Fruit fly (Drosophila melanogaster): ENCODE measurements around the gene CG32638.

CG32638 gene

DNA sequence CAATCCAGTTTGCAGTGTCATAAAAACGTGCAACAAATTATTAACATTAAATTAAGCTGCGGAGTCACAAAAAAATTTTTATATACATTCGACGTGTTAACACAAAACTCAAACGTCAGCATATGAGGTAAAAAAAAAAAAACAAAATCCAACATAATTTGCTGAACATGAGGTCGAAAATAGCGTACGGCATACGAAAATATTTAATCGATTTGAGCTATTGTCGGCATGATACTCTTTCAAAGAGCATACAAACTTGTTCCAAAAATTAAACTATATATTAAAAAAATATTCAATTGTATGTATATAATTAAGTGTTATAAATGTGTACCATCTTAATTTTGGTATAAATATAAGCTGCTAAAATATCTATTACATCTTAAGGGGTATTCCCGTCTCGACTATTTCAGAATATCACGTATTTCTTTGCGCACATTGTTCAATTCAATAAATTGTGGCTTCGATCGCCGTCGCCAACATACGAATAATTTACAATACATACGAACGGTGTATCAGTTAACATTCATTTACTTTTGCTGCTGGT is 18.9 kb downstream of the CG32638 start (continued):
- TF ChIP-seq CG6854 (GFP tag; optimal IDR thresholded peaks at IDR 0.05), result no peak
- TF ChIP-seq wor (GFP tag; IDR thresholded peaks at IDR 0.05), result no peak
- no peak for TF ChIP-seq CG15073 (GFP tag; optimal IDR thresholded peaks at IDR 0.05)
- TF ChIP-seq az2 (GFP tag; optimal IDR thresholded peaks at IDR 0.05), result no peak
- no peak for TF ChIP-seq z (GFP tag; IDR thresholded peaks at IDR 0.05)
- TF ChIP-seq Blimp-1 (GFP tag; optimal IDR thresholded peaks at IDR 0.05), result peak; percentile 44
- TF ChIP-seq pan (optimal IDR thresholded peaks at IDR 0.05), result no peak
- peak in 1 of 2 experiments; percentile 77 for TF ChIP-seq pan (GFP tag; optimal IDR thresholded peaks at IDR 0.05 in 1 of 2, IDR thresholded peaks at IDR 0.05 in 1 of 2)
- 0 out of 2 replicates have a peak, but pooled peaks have one; percentile 4 for TF ChIP-seq Rx (GFP tag; IDR thresholded peaks at IDR 0.05)
- TF ChIP-seq H2.0 (GFP tag; IDR thresholded peaks at IDR 0.05), result peak; percentile 47
- TF ChIP-seq tgo (GFP tag; IDR thresholded peaks at IDR 0.05), result peak; percentile 71; the same call in 2 of the 3 replicates
- TF ChIP-seq stc (GFP tag; IDR thresholded peaks at IDR 0.05), result no peak
- no peak for TF ChIP-seq CG5245 (GFP tag; optimal IDR thresholded peaks at IDR 0.05)
- TF ChIP-seq CG8924 (tag; optimal IDR thresholded peaks at IDR 0.05), result peak; percentile 61
- TF ChIP-seq CG8944 (GFP tag; optimal IDR thresholded peaks at IDR 0.05), result no peak
- TF ChIP-seq B-H2 (GFP tag; optimal IDR thresholded peaks at IDR 0.05), result no peak
- no peak for TF ChIP-seq GATAe (GFP tag; conservative IDR thresholded peaks at IDR 0.05)
- peak in 1 of 2 experiments; percentile 67 for TF ChIP-seq Hr51 (GFP tag; optimal IDR thresholded peaks at IDR 0.05)
- TF ChIP-seq CG17829 (tag; optimal IDR thresholded peaks at IDR 0.05), result peak; percentile 33
- peak; percentile 36 for TF ChIP-seq CG10366 (GFP tag; IDR thresholded peaks at IDR 0.05)
- 0 out of 2 replicates have a peak, but pooled peaks have one; percentile 58 for TF ChIP-seq CG14014 (GFP tag; IDR thresholded peaks at IDR 0.05)
- TF ChIP-seq phol (tag; optimal IDR thresholded peaks at IDR 0.05), result peak; percentile 46
- no peak for TF ChIP-seq Trl (optimal IDR thresholded peaks at IDR 0.05)
- TF ChIP-seq Trl (GFP tag; optimal IDR thresholded peaks at IDR 0.05), result no peak
- no peak for TF ChIP-seq CG9215 (GFP tag; IDR thresholded peaks at IDR 0.05)
- TF ChIP-seq Ets97D (GFP tag; optimal IDR thresholded peaks at IDR 0.05), result no peak
- peak; percentile 31; the same call in 1 of the 2 replicates for TF ChIP-seq MBD-R2 (GFP tag; IDR thresholded peaks at IDR 0.05)
- peak; percentile 51 for TF ChIP-seq fd3F (GFP tag; optimal IDR thresholded peaks at IDR 0.05)
- no peak for TF ChIP-seq pros (GFP tag; optimal IDR thresholded peaks at IDR 0.05)
- peak; percentile 71 for TF ChIP-seq Ptx1 (GFP tag; IDR thresholded peaks at IDR 0.05)
- no peak for TF ChIP-seq br (optimal IDR thresholded peaks at IDR 0.05)
- TF ChIP-seq Meics (GFP tag; optimal IDR thresholded peaks at IDR 0.05), result peak; percentile 64
- TF ChIP-seq Hr3 (GFP tag; optimal IDR thresholded peaks at IDR 0.05), result peak; percentile 30
- peak; percentile 44 for TF ChIP-seq sd (tag; optimal IDR thresholded peaks at IDR 0.05)
- no peak for TF ChIP-seq sima (GFP tag; optimal IDR thresholded peaks at IDR 0.05)
- peak; percentile 22 for TF ChIP-seq Ssrp (tag; optimal IDR thresholded peaks at IDR 0.05)
- TF ChIP-seq Xbp1 (GFP tag; optimal IDR thresholded peaks at IDR 0.05), result peak; percentile 9
- TF ChIP-seq Fer2 (tag; optimal IDR thresholded peaks at IDR 0.05), result peak; percentile 19
- TF ChIP-seq CG13296 (GFP tag; optimal IDR thresholded peaks at IDR 0.05), result peak; percentile 38
- TF ChIP-seq CG18262 (tag; optimal IDR thresholded peaks at IDR 0.05), result peak; percentile 42
- no peak for TF ChIP-seq schlank (tag; optimal IDR thresholded peaks at IDR 0.05)
- peak; percentile 77 for TF ChIP-seq CG15269 (tag; optimal IDR thresholded peaks at IDR 0.05)
- no peak for TF ChIP-seq cg (GFP tag; optimal IDR thresholded peaks at IDR 0.05)
- peak; percentile 3 for TF ChIP-seq CG9437 (GFP tag; optimal IDR thresholded peaks at IDR 0.05)
- TF ChIP-seq CG17359 (tag; optimal IDR thresholded peaks at IDR 0.05), result peak; percentile 64
- TF ChIP-seq CG7963 (GFP tag; IDR thresholded peaks at IDR 0.05; ENCODE audit: partially characterized antibody), result no peak
- TF ChIP-seq CG6254 (GFP tag; optimal IDR thresholded peaks at IDR 0.05), result no peak
- TF ChIP-seq ftz-f1 (GFP tag; optimal IDR thresholded peaks at IDR 0.05), result no peak
- TF ChIP-seq CG7372 (GFP tag; IDR thresholded peaks at IDR 0.05), result 0 out of 2 replicates have a peak, but pooled peaks have one; percentile 22
- TF ChIP-seq amos (GFP tag; IDR thresholded peaks at IDR 0.05; ENCODE audit: partially characterized antibody), result no peak
- TF ChIP-seq CG16779 (GFP tag; IDR thresholded peaks at IDR 0.05), result no peak
